Worm (Caenorhabditis elegans) whole organism, L2 larva: ENCODE data around the gene syf-2.

ENCODE experiments used
- C34F6.9 ChIP-seq: fragments of 150-350 bp; optimal IDR thresholded peaks from 2 replicates; lab custom pipeline; 2014; ENCODE audit warnings: missing biosample characterization, missing genetic modification characterization
- ZK546.5 ChIP-seq: sonication (generic microtip); optimal IDR thresholded peaks from 2 replicates; lab custom pipeline; 2017; ENCODE audit warnings: missing biosample characterization, missing genetic modification characterization
- blmp-1 ChIP-seq: sonication (generic microtip); optimal IDR thresholded peaks from 2 replicates; lab custom pipeline; 2017; ENCODE audit warnings: missing genetic modification characterization, mild to moderate bottlenecking, missing compliant biosample characterization, antibody characterized with exemption, moderate library complexity; ENCODE audit not compliant: insufficient read depth
- ceh-82 ChIP-seq: fragments of 150-350 bp; optimal IDR thresholded peaks from 2 replicates; lab custom pipeline; 2014; ENCODE audit warnings: missing biosample characterization, missing genetic modification characterization
- fos-1 ChIP-seq: fragments of 150-350 bp; optimal IDR thresholded peaks from 2 replicates; lab custom pipeline; 2014; ENCODE audit warnings: missing biosample characterization, missing genetic modification characterization
- lin-39 ChIP-seq: fragments of 150-350 bp; optimal IDR thresholded peaks from 2 replicates; lab custom pipeline; 2014; ENCODE audit warnings: missing biosample characterization, missing genetic modification reagents, missing genetic modification characterization
- mdl-1 ChIP-seq, 2 experiments: fragments of 150-350 bp in 1 of 2; sonication (generic microtip) in 1 of 2; optimal IDR thresholded peaks; 2 replicates each; lab custom pipeline; 2017; ENCODE audit warnings: missing biosample characterization in 2 of 2, missing genetic modification characterization in 2 of 2
- nhr-11 ChIP-seq: fragments of 150-350 bp; optimal IDR thresholded peaks from 2 replicates; lab custom pipeline; 2014; ENCODE audit warnings: missing biosample characterization, missing genetic modification characterization
- nhr-21 ChIP-seq: fragments of 150-350 bp; optimal IDR thresholded peaks from 2 replicates; lab custom pipeline; 2014; ENCODE audit warnings: missing biosample characterization, missing genetic modification characterization
- unc-39 ChIP-seq: fragments of 150-350 bp; optimal IDR thresholded peaks from 2 replicates; lab custom pipeline; 2014; ENCODE audit warnings: missing biosample characterization, missing genetic modification characterization
- unc-62 ChIP-seq: fragments of 150-350 bp; optimal IDR thresholded peaks from 2 replicates; lab custom pipeline; 2014; ENCODE audit warnings: missing biosample characterization, missing genetic modification reagents, missing genetic modification characterization
- ztf-11 ChIP-seq: sonication (generic microtip); optimal IDR thresholded peaks from 2 replicates; lab custom pipeline; 2017; ENCODE audit warnings: missing biosample characterization, missing genetic modification characterization

DNA sequence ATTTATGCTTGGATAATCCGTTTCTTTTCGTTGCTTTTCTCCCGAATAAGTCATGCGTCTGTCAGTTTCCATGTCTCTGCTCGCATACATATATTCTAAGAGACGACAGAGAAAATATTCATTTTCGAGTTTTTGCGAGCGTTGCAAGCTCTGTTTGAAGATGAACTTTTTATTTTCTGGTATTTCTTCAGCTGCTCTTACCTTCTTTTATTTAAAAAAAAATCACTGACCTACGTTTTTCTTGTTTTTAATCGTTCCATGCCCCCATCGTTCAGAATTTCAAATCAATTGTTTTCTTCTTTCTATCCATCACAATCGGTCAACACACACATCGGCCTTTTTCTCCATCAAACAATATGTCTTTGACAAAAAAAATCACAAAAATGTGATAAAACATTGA is 48.6 kb upstream of the syf-2 start:
- TF ChIP-seq ztf-11 (tag; lab: Kevin White, UChicago) (no peak), C34F6.9 (tag; lab: Kevin White, UChicago) (no peak), unc-62 (GFP tag; lab: Kevin White, UChicago) (no peak), nhr-21 (tag; lab: Kevin White, UChicago) (no peak), lin-39 (no peak), ZK546.5 (tag; lab: Kevin White, UChicago) (no peak), ceh-82 (no peak), unc-39 (tag; lab: Kevin White, UChicago) (no peak), nhr-11 (tag; lab: Kevin White, UChicago) (no peak), mdl-1 (tag; optimal IDR thresholded peaks at IDR 0.05; lab: Kevin White, UChicago) (no peak), blmp-1 (tag; lab: Kevin White, UChicago) (no peak), fos-1 (tag; lab: Kevin White, UChicago) (no peak)
